Worm (Caenorhabditis elegans): ENCODE results near the gene W08F4.13.
"Not testable (repeated sequence)": the region's sequence is repeated elsewhere in the genome, so short reads cannot be mapped to it uniquely, and the experiment has no call there.

The W08F4.13 gene

ce11 chrII:593221-593620 lies 8.6 kb downstream of the W08F4.13 start, which contains the start of gene W08F4.1:
W08F4.1 (plus strand) TSS chrII:593521.
- TF ChIP-seq ztf-23 (GFP tag; IDR thresholded peaks at IDR 0.05); ref-1 (GFP tag; conservative IDR thresholded peaks at IDR 0.05); flt-1 (GFP tag; IDR thresholded peaks at IDR 0.05): not testable (repeated sequence)

DNA sequence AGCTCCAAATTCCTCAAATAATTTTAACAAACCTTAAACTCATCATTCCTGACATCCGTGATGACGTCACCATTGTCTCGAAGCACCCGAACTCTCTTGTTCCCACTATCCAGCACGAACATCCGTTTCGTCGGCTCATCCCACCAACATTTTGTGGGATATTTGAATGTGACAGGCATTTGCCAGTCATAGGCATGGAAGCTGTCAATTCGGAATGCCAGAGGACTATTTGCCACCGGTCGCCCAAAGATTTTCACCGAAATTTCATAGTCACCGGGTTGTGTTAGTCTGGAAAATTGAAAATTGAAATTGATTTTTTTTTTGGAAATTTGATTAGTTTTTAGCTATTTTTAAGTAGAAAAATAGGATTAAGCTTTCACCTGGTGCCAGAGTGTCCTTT lies 12.1 kb downstream of the W08F4.13 start:
- TF ChIP-seq T22C8.4 (GFP tag; IDR thresholded peaks at IDR 0.05): no peak
- TF ChIP-seq ztf-29 (GFP tag; IDR thresholded peaks at IDR 0.05): no peak
- TF ChIP-seq tab-1 (GFP tag; IDR thresholded peaks at IDR 0.05): no peak
- no peak for TF ChIP-seq med-1 (GFP tag; optimal IDR thresholded peaks at IDR 0.05; ENCODE audit: insufficient read depth)
- no peak for TF ChIP-seq klf-2 (GFP tag; conservative IDR thresholded peaks at IDR 0.05)
- TF ChIP-seq ztf-23 (GFP tag; IDR thresholded peaks at IDR 0.05): no peak

- no peak for TF ChIP-seq tab-1 (GFP tag; IDR thresholded peaks at IDR 0.05)
- TF ChIP-seq cog-1 (tag; optimal IDR thresholded peaks at IDR 0.05): peak; percentile 43
Measured at ce11 chrII:601305-601704, 16.7 kb downstream of the W08F4.13 start.

ce11 chrII:602020-602419 lies 17.4 kb downstream of the W08F4.13 start, which contains the start of gene nhl-3:
nhl-3 (minus strand) TSS chrII:602120.
- TF ChIP-seq med-1 (GFP tag; optimal IDR thresholded peaks at IDR 0.05; ENCODE audit: insufficient read depth) (no peak), ref-1 (GFP tag; conservative IDR thresholded peaks at IDR 0.05) (no peak), ztf-23 (GFP tag; IDR thresholded peaks at IDR 0.05) (no peak), klf-2 (GFP tag; conservative IDR thresholded peaks at IDR 0.05) (no peak), flt-1 (GFP tag; IDR thresholded peaks at IDR 0.05) (no peak), tab-1 (GFP tag; IDR thresholded peaks at IDR 0.05) (no peak), T22C8.4 (GFP tag; IDR thresholded peaks at IDR 0.05) (no peak), ztf-29 (GFP tag; IDR thresholded peaks at IDR 0.05) (no peak), cog-1 (tag; optimal IDR thresholded peaks at IDR 0.05) (no peak)

ce11 chrII:602969-603368 lies 18.4 kb downstream of the W08F4.13 start:
- TF ChIP-seq flt-1 (GFP tag; IDR thresholded peaks at IDR 0.05): no peak
- TF ChIP-seq ztf-23 (GFP tag; IDR thresholded peaks at IDR 0.05): no peak
- TF ChIP-seq cog-1 (tag; optimal IDR thresholded peaks at IDR 0.05): peak; percentile 64
- TF ChIP-seq klf-2 (GFP tag; conservative IDR thresholded peaks at IDR 0.05): no peak

ce11 chrII:605267-605666 lies 20.7 kb downstream of the W08F4.13 start, which contains the start of gene W04H10.2:
W04H10.2 (plus strand) TSS chrII:605567.
- TF ChIP-seq T22C8.4 (GFP tag; IDR thresholded peaks at IDR 0.05) (no peak), tab-1 (GFP tag; IDR thresholded peaks at IDR 0.05) (no peak), ref-1 (GFP tag; conservative IDR thresholded peaks at IDR 0.05) (no peak), ztf-23 (GFP tag; IDR thresholded peaks at IDR 0.05) (no peak), flt-1 (GFP tag; IDR thresholded peaks at IDR 0.05) (no peak), ztf-29 (GFP tag; IDR thresholded peaks at IDR 0.05) (no peak), cog-1 (tag; optimal IDR thresholded peaks at IDR 0.05) (no peak), med-1 (GFP tag; optimal IDR thresholded peaks at IDR 0.05; ENCODE audit: insufficient read depth) (no peak), klf-2 (GFP tag; conservative IDR thresholded peaks at IDR 0.05) (no peak)

DNA sequence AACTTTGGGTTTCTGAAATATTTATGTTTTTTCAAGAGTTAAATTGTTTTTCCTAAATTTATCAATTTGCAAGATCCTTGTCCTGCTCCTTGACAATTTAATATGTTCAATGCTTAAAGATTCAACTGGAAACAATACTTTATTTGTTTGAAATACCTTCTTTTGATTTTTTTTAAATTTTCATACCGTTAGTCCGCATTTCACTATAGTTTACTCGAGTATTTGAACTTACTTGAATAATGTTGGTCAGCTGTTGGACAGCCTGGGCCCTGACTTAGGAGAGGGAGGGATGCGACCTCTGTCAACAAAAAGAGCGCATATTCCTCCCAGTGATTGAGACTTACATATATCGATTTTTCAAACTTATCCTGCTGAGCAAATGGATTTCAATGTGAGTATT lies 21.4 kb downstream of the W08F4.13 start, which contains the start of gene W04H10.5:
Gene W04H10.5, plus strand, starts transcription at position 301 of the 400 bp plus-strand sequence.
- TF ChIP-seq T22C8.4 (GFP tag; IDR thresholded peaks at IDR 0.05) (no peak), tab-1 (GFP tag; IDR thresholded peaks at IDR 0.05) (no peak), ztf-23 (GFP tag; IDR thresholded peaks at IDR 0.05) (no peak), klf-2 (GFP tag; conservative IDR thresholded peaks at IDR 0.05) (no peak), ref-1 (GFP tag; conservative IDR thresholded peaks at IDR 0.05) (no peak), cog-1 (tag; optimal IDR thresholded peaks at IDR 0.05) (no peak), flt-1 (GFP tag; IDR thresholded peaks at IDR 0.05) (no peak), med-1 (GFP tag; optimal IDR thresholded peaks at IDR 0.05; ENCODE audit: insufficient read depth) (no peak)

DNA sequence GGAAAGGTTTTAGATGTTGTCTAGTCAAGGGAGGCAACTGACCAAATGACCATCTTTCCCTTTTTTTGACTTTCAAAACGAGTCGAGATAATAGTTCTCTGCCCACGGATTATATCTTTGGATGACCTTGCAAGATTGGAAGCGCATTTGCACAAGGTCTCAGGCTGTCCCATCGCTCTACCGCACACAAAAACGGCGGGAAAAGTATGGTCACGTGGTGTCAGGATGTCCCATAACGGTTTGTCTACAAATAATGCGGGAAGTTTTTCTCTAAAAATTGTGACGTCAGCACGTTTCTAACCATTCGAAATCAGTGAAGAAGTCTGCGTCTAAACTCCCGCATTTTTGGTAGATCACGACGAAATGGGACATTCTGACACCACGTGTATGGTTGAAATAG lies 23.7 kb downstream of the W08F4.13 start, which contains the start of gene W04H10.6:
Gene W04H10.6, minus strand, starts transcription at position 101 of the 400 bp plus-strand sequence.
- TF ChIP-seq med-1 (GFP tag; optimal IDR thresholded peaks at IDR 0.05; ENCODE audit: insufficient read depth) (no peak), ztf-23 (GFP tag; IDR thresholded peaks at IDR 0.05) (no peak), T22C8.4 (GFP tag; IDR thresholded peaks at IDR 0.05) (no peak), ref-1 (GFP tag; conservative IDR thresholded peaks at IDR 0.05) (no peak), tab-1 (GFP tag; IDR thresholded peaks at IDR 0.05) (no peak)

DNA sequence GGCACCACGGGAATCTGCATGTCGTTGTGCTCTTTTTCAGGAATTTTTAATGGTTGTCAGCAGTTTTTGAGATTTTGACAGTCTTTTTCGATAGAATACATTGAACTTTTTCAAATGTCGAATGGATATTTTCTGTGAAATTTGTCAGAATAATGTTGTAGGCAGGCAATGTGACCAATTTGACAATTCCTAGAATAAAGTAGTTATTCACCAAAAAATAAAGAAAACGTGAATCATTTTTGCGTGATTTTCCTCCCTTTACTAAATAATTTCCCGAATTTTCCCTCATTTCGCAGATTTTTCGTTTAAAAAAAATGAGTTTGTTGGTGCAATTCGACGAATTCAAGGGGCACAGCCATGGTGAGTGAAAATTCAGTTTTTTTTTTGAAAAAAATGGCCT lies 24.2 kb downstream of the W08F4.13 start, which contains the start of gene W04H10.1:
Gene W04H10.1, plus strand, starts transcription at position 301 of the 400 bp plus-strand sequence.
- TF ChIP-seq tab-1 (GFP tag; IDR thresholded peaks at IDR 0.05) (no peak), ztf-29 (GFP tag; IDR thresholded peaks at IDR 0.05) (no peak), cog-1 (tag; optimal IDR thresholded peaks at IDR 0.05) (no peak), flt-1 (GFP tag; IDR thresholded peaks at IDR 0.05) (no peak), ztf-23 (GFP tag; IDR thresholded peaks at IDR 0.05) (no peak), T22C8.4 (GFP tag; IDR thresholded peaks at IDR 0.05) (no peak)

- TF ChIP-seq klf-2 (GFP tag; conservative IDR thresholded peaks at IDR 0.05); T22C8.4 (GFP tag; IDR thresholded peaks at IDR 0.05); ztf-29 (GFP tag; IDR thresholded peaks at IDR 0.05): not testable (repeated sequence)
Measured at ce11 chrII:612361-612760, 27.8 kb downstream of the W08F4.13 start, which contains the start of gene clec-118. clec-118 (minus strand) TSS chrII:612461.

DNA sequence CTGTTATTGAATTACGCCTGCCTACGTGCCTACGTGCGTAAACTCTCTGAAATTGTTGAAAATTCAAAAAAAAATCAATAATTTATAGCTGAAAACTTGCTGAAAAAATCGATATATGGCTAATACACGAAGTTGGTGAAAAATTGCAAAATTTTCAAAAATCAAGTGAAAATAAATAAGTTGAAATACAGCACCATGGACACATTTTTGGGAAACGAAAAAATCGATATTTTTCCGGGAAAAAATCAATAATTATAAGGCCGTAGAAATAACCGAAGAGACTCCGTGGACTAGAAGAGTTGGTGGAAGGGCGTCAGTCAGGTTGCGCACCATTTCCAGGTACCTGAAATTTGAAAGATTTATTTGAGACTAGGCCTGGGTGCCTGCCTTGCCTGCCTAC lies 30.1 kb downstream of the W08F4.13 start:
- TF ChIP-seq ztf-23 (GFP tag; IDR thresholded peaks at IDR 0.05) (no peak), T22C8.4 (GFP tag; IDR thresholded peaks at IDR 0.05) (peak; percentile 77)
